Worm (Caenorhabditis elegans) whole organism, L3 larva: ENCODE measurements around the gene dnj-5.
A peak's percentile ranks its signal among the peaks of the same experiment; 100 is the strongest.
"Not testable (repeated sequence)": the region's sequence is repeated elsewhere in the genome, so short reads cannot be mapped to it uniquely, and the experiment has no call there.

Experiments used
- R02D3.7 ChIP-seq: fragments of 150-350 bp; optimal IDR thresholded peaks from 2 replicates; lab custom pipeline; 2014; ENCODE audit warnings: missing biosample characterization, missing genetic modification characterization
- ZK546.5 ChIP-seq: sonication (generic microtip); optimal IDR thresholded peaks from 2 replicates; lab custom pipeline; 2017; ENCODE audit warnings: missing biosample characterization, missing genetic modification characterization
- aly-2 ChIP-seq: fragments of 150-350 bp; optimal IDR thresholded peaks from 2 replicates; lab custom pipeline; 2014; ENCODE audit warnings: missing biosample characterization, missing genetic modification characterization
- ama-1 ChIP-seq: fragments of 150-350 bp; optimal IDR thresholded peaks from 2 replicates; lab custom pipeline; 2018
- ceh-16 ChIP-seq: sonication (generic microtip); optimal IDR thresholded peaks from 2 replicates; lab custom pipeline; 2017; ENCODE audit warnings: missing biosample characterization, missing genetic modification characterization
- ceh-28 ChIP-seq: fragments of 150-350 bp; optimal IDR thresholded peaks from 2 replicates; lab custom pipeline; 2014; ENCODE audit warnings: missing biosample characterization, missing genetic modification reagents, missing genetic modification characterization
- ceh-82 ChIP-seq: fragments of 150-350 bp; optimal IDR thresholded peaks from 2 replicates; lab custom pipeline; 2014; ENCODE audit warnings: missing biosample characterization, missing genetic modification characterization
- ceh-9 ChIP-seq: sonication (generic microtip); optimal IDR thresholded peaks from 2 replicates; lab custom pipeline; 2018; ENCODE audit warnings: missing biosample characterization, missing genetic modification characterization
- daf-12 ChIP-seq: fragments of 150-350 bp; optimal IDR thresholded peaks from 2 replicates; lab custom pipeline; 2014; ENCODE audit warnings: missing biosample characterization, missing genetic modification reagents, missing genetic modification characterization
- egl-27 ChIP-seq: sonication (generic microtip); optimal IDR thresholded peaks from 4 replicates; lab custom pipeline; 2017; ENCODE audit warnings: missing biosample characterization, missing genetic modification reagents, missing genetic modification characterization
- egl-5 ChIP-seq: fragments of 150-350 bp; optimal IDR thresholded peaks from 2 replicates; lab custom pipeline; 2017; ENCODE audit warnings: missing biosample characterization, missing genetic modification reagents, missing genetic modification characterization, inconsistent platforms
- elt-1 ChIP-seq: fragments of 150-350 bp; optimal IDR thresholded peaks from 2 replicates; lab custom pipeline; 2014; ENCODE audit warnings: missing biosample characterization, missing genetic modification characterization
- elt-2 ChIP-seq: sonication (generic microtip); optimal IDR thresholded peaks from 2 replicates; lab custom pipeline; 2016; ENCODE audit warnings: missing genetic modification reagents, mild to moderate bottlenecking, missing genetic modification characterization, missing compliant biosample characterization
- elt-3 ChIP-seq, 3 experiments: fragments of 150-350 bp in 1 of 3; sonication (generic microtip) in 2 of 3; optimal IDR thresholded peaks; 2 replicates in 2 of 3; 4 replicates in 1 of 3; lab custom pipeline; 2014 to 2017; ENCODE audit warnings: missing biosample characterization in 3 of 3, missing genetic modification characterization in 3 of 3
- eor-1 ChIP-seq, 2 experiments: fragments of 150-350 bp; optimal IDR thresholded peaks; 2 replicates each; lab custom pipeline; 2014 to 2018; ENCODE audit warnings: missing biosample characterization in 2 of 2, missing genetic modification characterization in 2 of 2
- fkh-10 ChIP-seq: sonication (generic microtip); optimal IDR thresholded peaks from 2 replicates; lab custom pipeline; 2017; ENCODE audit warnings: missing biosample characterization, missing genetic modification reagents, missing genetic modification characterization
- fos-1 ChIP-seq: fragments of 150-350 bp; optimal IDR thresholded peaks from 2 replicates; lab custom pipeline; 2014; ENCODE audit warnings: missing biosample characterization, missing genetic modification characterization
- jun-1 ChIP-seq: fragments of 150-350 bp; optimal IDR thresholded peaks from 2 replicates; lab custom pipeline; 2014; ENCODE audit warnings: missing biosample characterization, missing genetic modification reagents, missing genetic modification characterization
- lin-15B ChIP-seq: fragments of 150-350 bp; optimal IDR thresholded peaks from 2 replicates; lab custom pipeline; 2014; ENCODE audit warnings: missing biosample characterization, missing genetic modification characterization
- mml-1 ChIP-seq: fragments of 150-350 bp; sonication (generic microtip); optimal IDR thresholded peaks from 3 replicates; lab custom pipeline; 2014; ENCODE audit warnings: missing biosample characterization, missing genetic modification characterization
- nfya-1 ChIP-seq: sonication (generic microtip); optimal IDR thresholded peaks from 2 replicates; lab custom pipeline; 2017; ENCODE audit warnings: missing genetic modification characterization, mild to moderate bottlenecking, missing compliant biosample characterization, antibody characterized with exemption, moderate library complexity; ENCODE audit not compliant: insufficient read depth
- nhr-11 ChIP-seq: fragments of 150-350 bp; optimal IDR thresholded peaks from 2 replicates; lab custom pipeline; 2014; ENCODE audit warnings: missing biosample characterization, missing genetic modification characterization
- nhr-23 ChIP-seq: fragments of 150-350 bp; optimal IDR thresholded peaks from 2 replicates; lab custom pipeline; 2014; ENCODE audit warnings: missing biosample characterization, missing genetic modification reagents, missing genetic modification characterization
- nhr-237 ChIP-seq: fragments of 150-350 bp; optimal IDR thresholded peaks from 2 replicates; lab custom pipeline; 2014; ENCODE audit warnings: missing biosample characterization, missing genetic modification characterization
- nhr-28 ChIP-seq: fragments of 150-350 bp; optimal IDR thresholded peaks from 2 replicates; lab custom pipeline; 2014; ENCODE audit warnings: missing biosample characterization, missing genetic modification characterization
- nhr-43 ChIP-seq: sonication (generic microtip); optimal IDR thresholded peaks from 2 replicates; lab custom pipeline; 2016; ENCODE audit warnings: mild to moderate bottlenecking, missing genetic modification characterization, missing compliant biosample characterization; ENCODE audit not compliant: poor library complexity, severe bottlenecking
- nhr-67 ChIP-seq: fragments of 150-350 bp; optimal IDR thresholded peaks from 2 replicates; lab custom pipeline; 2014; ENCODE audit warnings: missing biosample characterization, missing genetic modification characterization
- nhr-76 ChIP-seq: fragments of 150-350 bp; sonication (generic microtip); optimal IDR thresholded peaks from 5 replicates; lab custom pipeline; 2014; ENCODE audit warnings: missing biosample characterization, missing genetic modification characterization
- pha-4 ChIP-seq: fragments of 150-350 bp; optimal IDR thresholded peaks from 2 replicates; lab custom pipeline; 2014; ENCODE audit warnings: missing biosample characterization, missing genetic modification reagents, missing genetic modification characterization
- pqm-1 ChIP-seq: fragments of 150-350 bp; optimal IDR thresholded peaks from 2 replicates; lab custom pipeline; 2017; ENCODE audit warnings: missing biosample characterization, missing genetic modification characterization, inconsistent platforms
- snpc-4 ChIP-seq: fragments of 150-350 bp; optimal IDR thresholded peaks from 2 replicates; lab custom pipeline; 2014; ENCODE audit warnings: missing biosample characterization, missing genetic modification characterization
- tbx-2 ChIP-seq: sonication (generic microtip); optimal IDR thresholded peaks from 2 replicates; lab custom pipeline; 2016; ENCODE audit warnings: mild to moderate bottlenecking, missing genetic modification characterization, missing compliant biosample characterization
- unc-39 ChIP-seq: sonication (generic microtip); optimal IDR thresholded peaks from 4 replicates; lab custom pipeline; 2017; ENCODE audit warnings: missing biosample characterization, missing genetic modification characterization
- unc-62 ChIP-seq: fragments of 150-350 bp; sonication (generic microtip); optimal IDR thresholded peaks from 4 replicates; lab custom pipeline; 2014; ENCODE audit warnings: missing biosample characterization, missing genetic modification reagents, missing genetic modification characterization
- zag-1 ChIP-seq: fragments of 150-350 bp; optimal IDR thresholded peaks from 2 replicates; lab custom pipeline; 2014; ENCODE audit warnings: missing biosample characterization, missing genetic modification characterization
- ztf-11 ChIP-seq: fragments of 150-350 bp; optimal IDR thresholded peaks from 2 replicates; lab custom pipeline; 2014; ENCODE audit warnings: missing biosample characterization, missing genetic modification characterization
- ztf-4 ChIP-seq: fragments of 150-350 bp; optimal IDR thresholded peaks from 2 replicates; lab custom pipeline; 2014; ENCODE audit warnings: missing biosample characterization, missing genetic modification characterization

dnj-5 gene

ce11 chrII:6858201-6858600, at the start of gene dnj-5:
TSS of gene dnj-5 (minus strand) at chrII:6858301.
- no peak for TF ChIP-seq pqm-1 (tag; lab: Kevin White, UChicago)
- no peak for TF ChIP-seq ceh-9
- TF ChIP-seq ama-1 (lab: Kevin White, UChicago), result no peak
- TF ChIP-seq, all 47 proteins: peak for 0

DNA sequence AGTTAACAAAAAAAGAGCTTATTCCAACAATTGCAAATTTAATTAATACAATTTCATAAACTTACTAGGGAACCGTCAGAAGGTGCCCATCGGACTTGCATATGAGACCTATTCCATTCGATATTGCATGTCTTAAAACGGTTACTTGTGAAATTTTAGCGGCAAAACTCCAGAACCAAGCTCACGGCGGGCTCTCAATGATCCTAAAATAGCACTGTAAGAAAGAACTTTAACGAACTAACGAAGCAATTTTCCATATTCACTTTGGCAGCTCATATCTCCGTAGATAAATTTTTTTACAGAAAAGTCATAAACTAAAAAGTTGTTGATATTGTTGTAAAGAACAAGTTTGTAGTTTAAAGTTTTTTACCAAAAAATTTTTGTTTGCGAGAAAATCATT, 49.6 kb upstream of the dnj-5 start, which contains the start of gene B0252.3:
TSS of gene B0252.3 (minus strand) at position 101 of the 400 bp plus-strand sequence.
- not testable (repeated sequence) for TF ChIP-seq unc-39, nhr-23, elt-1 (tag; lab: Kevin White, UChicago)

DNA sequence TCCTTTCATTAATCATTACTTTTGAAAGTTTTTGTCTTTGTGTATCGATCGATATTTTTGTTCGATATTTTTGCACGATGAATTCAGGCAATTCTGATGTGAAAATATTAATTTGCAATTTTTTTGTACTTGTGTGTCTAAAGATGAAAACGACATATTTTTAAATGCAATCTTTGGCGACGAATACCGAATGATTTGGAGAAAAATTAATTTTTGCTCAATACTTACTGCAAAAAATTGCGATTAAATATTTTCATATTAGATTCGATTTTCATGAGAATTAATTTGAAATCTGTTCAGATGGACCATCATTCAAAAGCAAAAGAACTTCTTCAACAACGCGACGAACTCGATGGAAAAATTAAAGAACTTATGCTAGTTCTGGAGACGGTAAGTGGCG, 43.7 kb upstream of the dnj-5 start, which contains the start of gene psmd-9:
TSS of gene psmd-9 (plus strand) at position 301 of the 400 bp plus-strand sequence.
- TF ChIP-seq egl-5 (tag; lab: Kevin White, UChicago), result no peak
- TF ChIP-seq ztf-4, result no peak
- no peak for TF ChIP-seq elt-1 (tag; lab: Kevin White, UChicago)
- no peak for TF ChIP-seq ceh-9
- TF ChIP-seq ceh-16 (tag; lab: Kevin White, UChicago), result no peak
- TF ChIP-seq jun-1 (tag; lab: Kevin White, UChicago), result no peak
- no peak for TF ChIP-seq fkh-10 (GFP tag; lab: Kevin White, UChicago)
- TF ChIP-seq daf-12 (tag; lab: Kevin White, UChicago), result no peak
- no peak for TF ChIP-seq tbx-2 (tag; lab: Kevin White, UChicago)
- TF ChIP-seq nhr-28 (tag; lab: Kevin White, UChicago), result no peak
- TF ChIP-seq nhr-67 (tag; lab: Kevin White, UChicago), result no peak
- no peak for TF ChIP-seq snpc-4 (tag; lab: Kevin White, UChicago)
- TF ChIP-seq lin-15B (tag; lab: Kevin White, UChicago), result no peak
- TF ChIP-seq, all 47 proteins: peak for 0

DNA sequence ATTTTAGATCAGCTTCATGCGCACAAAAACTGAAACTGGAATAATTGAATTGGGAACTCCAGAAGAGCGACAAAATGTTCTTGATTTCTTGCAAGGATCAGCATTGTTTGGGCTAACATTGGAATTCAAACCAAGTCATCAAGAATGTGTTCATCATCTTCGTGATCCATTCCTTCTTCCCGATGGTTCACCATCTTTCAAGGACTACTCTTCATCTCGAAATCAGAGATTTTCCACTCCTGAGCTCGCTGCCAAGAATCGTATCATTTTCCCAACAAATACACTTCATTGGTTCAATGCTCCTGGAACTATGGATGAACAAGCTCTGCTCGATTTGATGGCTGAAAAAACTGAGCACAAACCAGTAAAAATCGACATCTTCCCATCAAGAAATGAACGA, 42.6 kb upstream of the dnj-5 start:
- no peak for TF ChIP-seq nhr-76 (tag; lab: Kevin White, UChicago)
- TF ChIP-seq elt-2 (tag; lab: Kevin White, UChicago), result no peak
- no peak for TF ChIP-seq fos-1 (tag; lab: Kevin White, UChicago)
- no peak for TF ChIP-seq ceh-16 (tag; lab: Kevin White, UChicago)
- TF ChIP-seq unc-39 (tag; lab: Kevin White, UChicago), result no peak
- TF ChIP-seq elt-3 (tag; optimal IDR thresholded peaks at IDR 0.05; lab: Kevin White, UChicago), result no peak
- no peak for TF ChIP-seq R02D3.7 (tag; lab: Kevin White, UChicago)
- TF ChIP-seq eor-1 (tag; optimal IDR thresholded peaks at IDR 0.05; lab: Kevin White, UChicago), result no peak
- no peak for TF ChIP-seq ceh-82 (tag; lab: Kevin White, UChicago)
- TF ChIP-seq ztf-11 (tag; lab: Kevin White, UChicago), result no peak
- no peak for TF ChIP-seq ceh-28 (tag; lab: Kevin White, UChicago)
- TF ChIP-seq mml-1 (tag; lab: Kevin White, UChicago), result no peak
- TF ChIP-seq ZK546.5 (tag; lab: Kevin White, UChicago), result no peak
- TF ChIP-seq snpc-4 (tag; lab: Kevin White, UChicago), result no peak
- no peak for TF ChIP-seq ztf-4
- TF ChIP-seq daf-12 (tag; lab: Kevin White, UChicago), result no peak
- no peak for TF ChIP-seq zag-1 (tag; lab: Kevin White, UChicago)
- no peak for TF ChIP-seq tbx-2 (tag; lab: Kevin White, UChicago)

- TF ChIP-seq nhr-76 (tag; lab: Kevin White, UChicago) (no peak), egl-27 (tag; lab: Kevin White, UChicago) (no peak), R02D3.7 (tag; lab: Kevin White, UChicago) (no peak), unc-62 (GFP tag; lab: Kevin White, UChicago) (no peak), nhr-11 (tag; lab: Kevin White, UChicago) (no peak), pha-4 (tag; lab: Kevin White, UChicago) (no peak), nhr-237 (tag; lab: Kevin White, UChicago) (no peak), nfya-1 (peak; percentile 24), nhr-43 (tag; lab: Kevin White, UChicago) (peak; percentile 35), aly-2 (tag; lab: Kevin White, UChicago) (no peak), tbx-2 (tag; lab: Kevin White, UChicago) (no peak)
Observed at ce11 chrII:6898017-6898779, 40.1 kb upstream of the dnj-5 start, which contains the start of gene hrpl-1. TSS of gene hrpl-1 (plus strand) at chrII:6898729.
